ENCODE assay signal across 3 fruit fly cellular contexts in genomic region chr2L:14558818-14559405, dm6.
TF ChIP-seq lines count a peak whose summit lies in the region.

No protein-coding gene starts in this region.

- TF ChIP-seq CTCF in whole organism, embryonic (GFP tag; optimal IDR thresholded peaks at IDR 0.05; lab: Kevin White, UChicago): no peak

TF ChIP-seq in whole organism, adult, 20 proteins besides CTCF, POLR2A, EP300 and RAD21:
- TF ChIP-seq bab1 (GFP tag; optimal IDR thresholded peaks at IDR 0.05; lab: Kevin White, UChicago) (no peak), kay (GFP tag; lab: Kevin White, UChicago; ENCODE audit: borderline replicate concordance) (peak; percentile 49), toe (GFP tag; optimal IDR thresholded peaks at IDR 0.05; lab: Kevin White, UChicago) (no peak)

TF ChIP-seq in whole organism, embryonic, 481 proteins besides CTCF, POLR2A, EP300 and RAD21 (continues in another document):
- TF ChIP-seq Dad (GFP tag; optimal IDR thresholded peaks at IDR 0.05; lab: Kevin White, UChicago): no peak
- TF ChIP-seq sens (GFP tag; lab: Kevin White, UChicago): no peak
- no peak for TF ChIP-seq croc (GFP tag; conservative IDR thresholded peaks at IDR 0.05; lab: Robert Waterston, UW)
- no peak for TF ChIP-seq gcm2 (GFP tag; optimal IDR thresholded peaks at IDR 0.05; lab: Kevin White, UChicago)
- no peak for TF ChIP-seq tap (tag; optimal IDR thresholded peaks at IDR 0.05; lab: Kevin White, UChicago)
- TF ChIP-seq Deaf1 (tag; optimal IDR thresholded peaks at IDR 0.05; lab: Kevin White, UChicago): no peak
- no peak for TF ChIP-seq CG8944 (GFP tag; optimal IDR thresholded peaks at IDR 0.05; lab: Kevin White, UChicago)
- no peak for TF ChIP-seq Fer3 (tag; optimal IDR thresholded peaks at IDR 0.05; lab: Kevin White, UChicago)
- TF ChIP-seq CG34224 (GFP tag; IDR thresholded peaks at IDR 0.05; lab: Robert Waterston, UW; ENCODE audit: partially characterized antibody): no peak
- TF ChIP-seq CG6654 (GFP tag; optimal IDR thresholded peaks at IDR 0.05; lab: Kevin White, UChicago): no peak
- no peak for TF ChIP-seq Mrtf (GFP tag; IDR thresholded peaks at IDR 0.05; lab: Robert Waterston, UW)
- 0 out of 2 replicates have a peak, but pooled peaks have one; percentile 20 for TF ChIP-seq chm (GFP tag; IDR thresholded peaks at IDR 0.05; lab: Robert Waterston, UW)
- no peak for TF ChIP-seq gce (GFP tag; IDR thresholded peaks at IDR 0.05; lab: Robert Waterston, UW)
- TF ChIP-seq CG2129 (GFP tag; IDR thresholded peaks at IDR 0.05; lab: Robert Waterston, UW; ENCODE audit: partially characterized antibody): no peak
- no peak for TF ChIP-seq Doc2 (GFP tag; IDR thresholded peaks at IDR 0.05; lab: Robert Waterston, UW)
- no peak for TF ChIP-seq jigr1 (GFP tag; IDR thresholded peaks at IDR 0.05; lab: Robert Waterston, UW)
- TF ChIP-seq CG10209 (GFP tag; optimal IDR thresholded peaks at IDR 0.05; lab: Kevin White, UChicago): no peak
- no peak for TF ChIP-seq CG10979 (tag; optimal IDR thresholded peaks at IDR 0.05; lab: Kevin White, UChicago)
- no peak for TF ChIP-seq YL-1 (GFP tag; optimal IDR thresholded peaks at IDR 0.05; lab: Kevin White, UChicago)
- peak; percentile 71 for TF ChIP-seq nau (GFP tag; optimal IDR thresholded peaks at IDR 0.05; lab: Kevin White, UChicago)
- TF ChIP-seq Asciz (GFP tag; optimal IDR thresholded peaks at IDR 0.05; lab: Kevin White, UChicago): no peak
- 0 out of 4 replicates have a peak, but pooled peaks have one; percentile 44 for TF ChIP-seq chinmo (GFP tag; IDR thresholded peaks at IDR 0.05; lab: Robert Waterston, UW; ENCODE audit: partially characterized antibody)
- no peak for TF ChIP-seq tgo (GFP tag; IDR thresholded peaks at IDR 0.05; lab: Robert Waterston, UW)
- TF ChIP-seq CG4707 (GFP tag; optimal IDR thresholded peaks at IDR 0.05; lab: Kevin White, UChicago): no peak
- no peak for TF ChIP-seq vfl (GFP tag; optimal IDR thresholded peaks at IDR 0.05; lab: Kevin White, UChicago)
- no peak for TF ChIP-seq CG8089 (GFP tag; optimal IDR thresholded peaks at IDR 0.05; lab: Kevin White, UChicago)
- TF ChIP-seq CG5180 (GFP tag; optimal IDR thresholded peaks at IDR 0.05; lab: Kevin White, UChicago): no peak
- TF ChIP-seq CG12155 (GFP tag; optimal IDR thresholded peaks at IDR 0.05; lab: Kevin White, UChicago): no peak
- TF ChIP-seq odd (GFP tag; optimal IDR thresholded peaks at IDR 0.05; lab: Kevin White, UChicago): no peak
- TF ChIP-seq CG32532 (GFP tag; IDR thresholded peaks at IDR 0.05; lab: Robert Waterston, UW): no peak
- TF ChIP-seq trem (tag; optimal IDR thresholded peaks at IDR 0.05; lab: Kevin White, UChicago): no peak
- no peak for TF ChIP-seq CG9817 (tag; optimal IDR thresholded peaks at IDR 0.05; lab: Kevin White, UChicago)
- TF ChIP-seq Awh (GFP tag; IDR thresholded peaks at IDR 0.05; lab: Robert Waterston, UW): no peak
- no peak for TF ChIP-seq MESR4 (GFP tag; optimal IDR thresholded peaks at IDR 0.05; lab: Kevin White, UChicago)
- TF ChIP-seq crp (GFP tag; optimal IDR thresholded peaks at IDR 0.05; lab: Kevin White, UChicago): no peak
- TF ChIP-seq Ptx1 (GFP tag; IDR thresholded peaks at IDR 0.05; lab: Robert Waterston, UW): peak; percentile 10; the same call in 1 of the 2 replicates
- TF ChIP-seq Doc3 (GFP tag; IDR thresholded peaks at IDR 0.05; lab: Robert Waterston, UW; ENCODE audit: partially characterized antibody): no peak
- no peak for TF ChIP-seq CG16815 (GFP tag; optimal IDR thresholded peaks at IDR 0.05; lab: Kevin White, UChicago)
- 0 out of 3 replicates have a peak, but pooled peaks have one; percentile 14 for TF ChIP-seq CG2199 (GFP tag; IDR thresholded peaks at IDR 0.05; lab: Robert Waterston, UW)
- peak; percentile 24 for TF ChIP-seq CG12769 (tag; optimal IDR thresholded peaks at IDR 0.05; lab: Kevin White, UChicago)
- no peak for TF ChIP-seq CG7372 (GFP tag; IDR thresholded peaks at IDR 0.05; lab: Robert Waterston, UW)
- no peak for TF ChIP-seq CG3065 (GFP tag; optimal IDR thresholded peaks at IDR 0.05; lab: Kevin White, UChicago)
- no peak for TF ChIP-seq otp (GFP tag; IDR thresholded peaks at IDR 0.05; lab: Robert Waterston, UW)
- no peak for TF ChIP-seq Elba2 (GFP tag; optimal IDR thresholded peaks at IDR 0.05; lab: Kevin White, UChicago)
- no peak for TF ChIP-seq CG11085 (GFP tag; IDR thresholded peaks at IDR 0.05; lab: Robert Waterston, UW)

TF ChIP-seq in whole organism, prepupa, 60 proteins besides CTCF, POLR2A, EP300 and RAD21:
- TF ChIP-seq CG6792 (GFP tag; optimal IDR thresholded peaks at IDR 0.05; lab: Kevin White, UChicago) (no peak), CG6163 (GFP tag; IDR thresholded peaks at IDR 0.05; lab: Robert Waterston, UW) (peak; percentile 35; the same call in 1 of the 3 replicates), Eip78C (GFP tag; lab: Kevin White, UChicago) (peak; percentile 13)
